Worm (Caenorhabditis elegans): ENCODE data around the gene slc-25A29.

DNA sequence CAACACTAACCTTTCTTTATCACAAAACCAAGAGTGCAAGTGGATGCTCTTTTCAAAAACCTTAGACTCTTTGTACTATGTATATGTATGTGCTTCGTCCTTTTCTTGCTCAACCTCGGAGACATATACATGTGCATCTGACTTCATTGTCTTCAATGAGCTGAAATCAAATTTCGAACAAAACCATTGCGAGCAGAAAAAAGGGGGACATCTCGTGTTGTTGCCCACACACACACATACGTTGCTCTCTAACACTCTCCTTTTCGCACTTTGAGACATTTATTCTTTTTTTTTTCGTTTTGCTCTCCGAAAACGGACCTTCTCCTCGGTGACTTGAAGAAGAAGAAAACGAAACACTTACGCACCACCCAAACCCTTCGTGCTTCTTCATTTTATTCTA is 37.7 kb downstream of the slc-25A29 start:
- TF ChIP-seq nhr-28 (tag; optimal IDR thresholded peaks at IDR 0.05) (no peak), jun-1 (tag; optimal IDR thresholded peaks at IDR 0.05) (no peak), pag-3 (tag; optimal IDR thresholded peaks at IDR 0.05; ENCODE audit: borderline replicate concordance, insufficient read depth) (no peak), alr-1 (tag; optimal IDR thresholded peaks at IDR 0.05; ENCODE audit: borderline replicate concordance) (no peak), lin-39 (tag; optimal IDR thresholded peaks at IDR 0.05) (no peak), elt-3 (tag; optimal IDR thresholded peaks at IDR 0.05) (no peak)

All from whole organism, L1 larva.